Fruit fly (Drosophila melanogaster) whole organism, prepupa: ENCODE data around the gene CG14137.
A peak's percentile ranks its signal among the peaks of the same experiment; 100 is the strongest.

Experiments
- CG10631 ChIP-seq: fragments of 200-800 bp; sonication (Bioruptor generic); optimal IDR thresholded peaks from 2 replicates; lab custom pipeline; 2016; ENCODE audit warnings: missing biosample characterization, missing genetic modification characterization
- CG10669 ChIP-seq: fragments of 200-800 bp; sonication (Bioruptor generic); optimal IDR thresholded peaks from 3 replicates; lab custom pipeline; 2018; ENCODE audit warnings: missing biosample characterization, mild to moderate bottlenecking, missing genetic modification characterization, moderate library complexity
- CG11762 ChIP-seq: fragments of 200-800 bp; sonication (Bioruptor generic); optimal IDR thresholded peaks from 3 replicates; lab custom pipeline; 2016; ENCODE audit warnings: missing biosample characterization, missing genetic modification characterization; ENCODE audit not compliant: insufficient read depth
- CG11902 ChIP-seq: fragments of 200-800 bp; sonication (Bioruptor generic); optimal IDR thresholded peaks from 3 replicates; lab custom pipeline; 2016; ENCODE audit warnings: missing biosample characterization, missing genetic modification characterization
- CG15336 ChIP-seq: fragments of 200-800 bp; sonication (Bioruptor generic); IDR thresholded peaks from 2 replicates; pipeline ENCODE4 v1.3.6; 2022; ENCODE audit warnings: missing biosample characterization, missing genetic modification characterization
- CG1621 ChIP-seq: fragments of 200-800 bp; sonication (Bioruptor generic); optimal IDR thresholded peaks from 3 replicates; lab custom pipeline; 2018; ENCODE audit warnings: missing biosample characterization, mild to moderate bottlenecking, missing genetic modification characterization
- CG16779 ChIP-seq: fragments of 200-800 bp; sonication (Bioruptor generic); optimal IDR thresholded peaks from 3 replicates; lab custom pipeline; 2017; ENCODE audit warnings: missing biosample characterization, mild to moderate bottlenecking, missing genetic modification characterization
- CG3032 ChIP-seq: fragments of 200-800 bp; optimal IDR thresholded peaks from 2 replicates; lab custom pipeline; 2019; ENCODE audit warnings: missing biosample characterization, mild to moderate bottlenecking, missing genetic modification characterization, moderate library complexity
- CG31627 ChIP-seq: fragments of 200-800 bp; sonication (Bioruptor generic); optimal IDR thresholded peaks from 3 replicates; lab custom pipeline; 2016; ENCODE audit warnings: missing biosample characterization, missing genetic modification characterization
- CG34406 ChIP-seq: fragments of 200-800 bp; sonication (Bioruptor generic); optimal IDR thresholded peaks from 3 replicates; lab custom pipeline; 2016; ENCODE audit warnings: missing biosample characterization, missing genetic modification characterization
- CG3919 ChIP-seq: fragments of 200-800 bp; sonication (Bioruptor generic); optimal IDR thresholded peaks from 3 replicates; lab custom pipeline; 2016; ENCODE audit warnings: missing biosample characterization, missing genetic modification characterization
- CG4318 ChIP-seq: fragments of 200-800 bp; sonication (Bioruptor generic); optimal IDR thresholded peaks from 3 replicates; lab custom pipeline; 2017; ENCODE audit warnings: missing biosample characterization, mild to moderate bottlenecking, missing genetic modification characterization
- CG6276 ChIP-seq: fragments of 200-800 bp; sonication (Bioruptor generic); optimal IDR thresholded peaks from 2 replicates; lab custom pipeline; 2017; ENCODE audit warnings: missing biosample characterization, mild to moderate bottlenecking, missing genetic modification characterization
- CG6792 ChIP-seq: fragments of 200-800 bp; sonication (Bioruptor generic); optimal IDR thresholded peaks from 3 replicates; lab custom pipeline; 2016; ENCODE audit warnings: missing biosample characterization, missing genetic modification characterization
- CG6808 ChIP-seq: fragments of 200-800 bp; sonication (Bioruptor generic); optimal IDR thresholded peaks from 3 replicates; lab custom pipeline; 2017; ENCODE audit warnings: missing biosample characterization, missing genetic modification characterization, mild to moderate bottlenecking, moderate library complexity, missing genetic modification reagents
- CG6854 ChIP-seq: fragments of 200-800 bp; sonication (Bioruptor generic); optimal IDR thresholded peaks from 2 replicates; lab custom pipeline; 2017; ENCODE audit warnings: missing biosample characterization, mild to moderate bottlenecking, missing genetic modification characterization
- CG8319 ChIP-seq: fragments of 200-800 bp; sonication (Bioruptor generic); optimal IDR thresholded peaks from 3 replicates; lab custom pipeline; 2016; ENCODE audit warnings: missing biosample characterization, missing genetic modification characterization
- CG8632 ChIP-seq: fragments of 200-800 bp; sonication (Bioruptor generic); optimal IDR thresholded peaks from 3 replicates; lab custom pipeline; 2016; ENCODE audit warnings: missing biosample characterization, missing genetic modification characterization
- CG9139 ChIP-seq: fragments of 200-800 bp; sonication (Bioruptor generic); optimal IDR thresholded peaks from 3 replicates; lab custom pipeline; 2017; ENCODE audit warnings: missing biosample characterization, mild to moderate bottlenecking, missing genetic modification characterization
- Eip78C ChIP-seq: fragments of 200-800 bp; sonication (Bioruptor generic); peaks from one replicate; lab custom pipeline; 2016; ENCODE audit warnings: missing biosample characterization, missing genetic modification characterization
- Eip93F ChIP-seq: fragments of 200-800 bp; sonication (Bioruptor generic); optimal IDR thresholded peaks from 2 replicates; lab custom pipeline; 2016; ENCODE audit warnings: missing biosample characterization, mild to moderate bottlenecking, missing genetic modification characterization
- Ets21C ChIP-seq: fragments of 200-800 bp; sonication (Bioruptor generic); optimal IDR thresholded peaks from 3 replicates; lab custom pipeline; 2016; ENCODE audit warnings: missing biosample characterization, missing genetic modification characterization
- Gug ChIP-seq: fragments of 200-800 bp; sonication (Bioruptor generic); IDR thresholded peaks from 2 replicates; pipeline ENCODE4 v1.3.6; 2022; ENCODE audit warnings: missing biosample characterization, missing genetic modification characterization
- Hr38 ChIP-seq: sonication (Bioruptor generic); optimal IDR thresholded peaks from 2 replicates; lab custom pipeline; 2016; ENCODE audit warnings: missing biosample characterization, missing genetic modification characterization
- Hr4 ChIP-seq: fragments of 200-800 bp; sonication (Bioruptor generic); optimal IDR thresholded peaks from 3 replicates; lab custom pipeline; 2016; ENCODE audit warnings: missing biosample characterization, missing genetic modification characterization
- Lpt ChIP-seq: fragments of 200-800 bp; sonication (Bioruptor generic); optimal IDR thresholded peaks from 3 replicates; lab custom pipeline; 2016; ENCODE audit warnings: missing biosample characterization, missing genetic modification characterization
- Met ChIP-seq: fragments of 200-800 bp; sonication (Bioruptor generic); optimal IDR thresholded peaks from 3 replicates; lab custom pipeline; 2016; ENCODE audit warnings: missing biosample characterization, missing genetic modification characterization
- achi ChIP-seq: fragments of 200-800 bp; sonication (Bioruptor generic); optimal IDR thresholded peaks from 3 replicates; lab custom pipeline; 2016; ENCODE audit warnings: missing biosample characterization, missing genetic modification characterization
- acj6 ChIP-seq: fragments of 200-800 bp; sonication (Bioruptor generic); optimal IDR thresholded peaks from 3 replicates; lab custom pipeline; 2016; ENCODE audit warnings: missing biosample characterization, missing genetic modification characterization
- cyc ChIP-seq: fragments of 200-800 bp; sonication (Bioruptor generic); optimal IDR thresholded peaks from 3 replicates; lab custom pipeline; 2016; ENCODE audit warnings: missing biosample characterization, missing genetic modification characterization
- dsx ChIP-seq: fragments of 200-800 bp; optimal IDR thresholded peaks from 3 replicates; lab custom pipeline; 2019; ENCODE audit warnings: missing biosample characterization, mild to moderate bottlenecking, missing genetic modification characterization, moderate library complexity; ENCODE audit not compliant: poor library complexity, severe bottlenecking
- esn ChIP-seq: fragments of 200-800 bp; sonication (Bioruptor generic); optimal IDR thresholded peaks from 2 replicates; lab custom pipeline; 2016; ENCODE audit warnings: missing biosample characterization, mild to moderate bottlenecking, missing genetic modification characterization, moderate library complexity
- fd85E ChIP-seq: fragments of 200-800 bp; sonication (Bioruptor generic); optimal IDR thresholded peaks from 3 replicates; lab custom pipeline; 2016; ENCODE audit warnings: missing biosample characterization, missing genetic modification characterization
- fkh ChIP-seq: fragments of 200-800 bp; sonication (Bioruptor generic); optimal IDR thresholded peaks from 3 replicates; lab custom pipeline; 2017; ENCODE audit warnings: missing biosample characterization, mild to moderate bottlenecking, missing genetic modification characterization, moderate library complexity
- lz ChIP-seq: fragments of 200-800 bp; sonication (Bioruptor generic); optimal IDR thresholded peaks from 3 replicates; lab custom pipeline; 2016; ENCODE audit warnings: missing biosample characterization, missing genetic modification characterization
- net ChIP-seq: fragments of 200-800 bp; sonication (Bioruptor generic); optimal IDR thresholded peaks from 3 replicates; lab custom pipeline; 2016; ENCODE audit warnings: missing biosample characterization, missing genetic modification characterization
- spab ChIP-seq: fragments of 200-800 bp; sonication (Bioruptor generic); optimal IDR thresholded peaks from 2 replicates; lab custom pipeline; 2017; ENCODE audit warnings: missing biosample characterization, mild to moderate bottlenecking, missing genetic modification characterization, missing genetic modification reagents
- ss ChIP-seq, 2 experiments: fragments of 200-800 bp; sonication (Bioruptor generic); optimal IDR thresholded peaks; 2 replicates in 1 of 2; 3 replicates in 1 of 2; lab custom pipeline; 2017 to 2018; ENCODE audit warnings: mild to moderate bottlenecking in 2 of 2, missing biosample characterization in 2 of 2, missing genetic modification characterization in 2 of 2, moderate library complexity in 1 of 2
- svp ChIP-seq: fragments of 200-800 bp; sonication (Bioruptor generic); peaks from one replicate; lab custom pipeline; 2016; ENCODE audit warnings: missing biosample characterization, missing genetic modification characterization
- topi ChIP-seq: fragments of 200-800 bp; sonication (Bioruptor generic); optimal IDR thresholded peaks from 3 replicates; lab custom pipeline; 2016; ENCODE audit warnings: missing biosample characterization, missing genetic modification characterization
- vri ChIP-seq: fragments of 200-800 bp; sonication (Bioruptor generic); optimal IDR thresholded peaks from 3 replicates; lab custom pipeline; 2016; ENCODE audit warnings: missing biosample characterization, mild to moderate bottlenecking, missing genetic modification characterization

CG14137 gene

DNA sequence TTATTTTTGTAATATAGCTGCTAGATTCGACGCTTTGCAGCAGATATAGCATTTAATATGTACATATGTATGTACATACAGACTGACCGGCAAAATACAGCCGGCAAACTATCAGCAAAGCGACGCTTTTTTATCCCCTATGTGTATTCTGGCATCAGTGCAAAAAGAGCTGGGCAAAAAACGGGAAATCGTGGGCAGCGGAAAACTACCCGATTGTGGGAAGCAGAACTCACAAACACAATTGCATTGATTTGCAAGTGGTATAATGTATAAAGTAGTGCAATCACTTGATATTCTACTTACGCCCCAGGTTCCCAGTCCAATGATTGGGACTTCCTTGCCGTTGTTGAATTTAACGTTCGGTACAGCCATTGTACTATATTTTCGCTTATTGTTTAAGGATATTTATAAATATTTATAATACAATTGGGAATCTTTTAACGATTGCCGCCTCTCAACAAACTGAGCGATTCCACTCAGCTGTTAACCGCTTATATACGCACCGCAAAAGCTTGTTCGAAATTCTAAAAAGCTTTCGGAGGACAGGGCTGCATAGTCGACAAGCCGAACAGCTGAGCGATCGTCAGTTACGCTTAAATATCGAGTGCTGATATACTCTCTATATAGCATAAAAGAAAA is 23.5 kb upstream of the CG14137 start:
- TF ChIP-seq achi (GFP tag; lab: Kevin White, UChicago) (no peak), CG16779 (tag; lab: Kevin White, UChicago) (peak; percentile 4), CG6854 (peak; percentile 48), Eip93F (GFP tag; lab: Kevin White, UChicago) (peak; percentile 64), topi (peak; percentile 12), CG9139 (GFP tag; lab: Kevin White, UChicago) (peak; percentile 18), net (GFP tag; lab: Kevin White, UChicago) (peak; percentile 7), dsx (peak; percentile 35), esn (GFP tag; lab: Kevin White, UChicago) (peak; percentile 25), CG10669 (peak; percentile 5), svp (GFP tag; lab: Kevin White, UChicago) (peak; percentile 50), Eip78C (GFP tag; lab: Kevin White, UChicago) (peak; percentile 66), vri (GFP tag; lab: Kevin White, UChicago) (peak; percentile 3), CG6808 (GFP tag; lab: Kevin White, UChicago) (peak; percentile 17), ss (GFP tag; optimal IDR thresholded peaks at IDR 0.05; lab: Kevin White, UChicago) (peak; percentile 42 to 53), Ets21C (no peak), CG34406 (GFP tag; lab: Kevin White, UChicago) (no peak), Hr38 (GFP tag; lab: Kevin White, UChicago) (no peak)

DNA sequence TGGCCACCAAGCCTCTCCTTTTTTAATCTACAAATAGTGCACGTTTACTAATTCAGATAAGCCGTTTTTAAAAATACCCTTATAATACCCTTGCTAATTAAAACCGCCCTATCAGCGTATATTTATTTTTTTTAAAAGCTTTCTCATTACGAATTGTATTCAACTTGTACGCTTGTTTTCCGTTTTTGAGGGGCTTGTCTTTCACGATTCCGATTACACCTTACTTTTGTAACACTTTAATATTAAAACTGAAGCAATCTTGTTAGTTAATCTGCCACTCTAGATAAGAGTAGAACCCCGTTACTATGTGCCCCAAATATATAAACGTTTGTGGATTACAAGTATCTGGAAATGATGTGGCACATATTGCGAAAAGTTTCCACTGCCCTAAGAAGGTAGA is 22.9 kb upstream of the CG14137 start:
- TF ChIP-seq ss (GFP tag; optimal IDR thresholded peaks at IDR 0.05; lab: Kevin White, UChicago) (no peak), CG6808 (GFP tag; lab: Kevin White, UChicago) (no peak), lz (no peak), fd85E (GFP tag; lab: Kevin White, UChicago) (no peak), CG16779 (tag; lab: Kevin White, UChicago) (no peak)

DNA sequence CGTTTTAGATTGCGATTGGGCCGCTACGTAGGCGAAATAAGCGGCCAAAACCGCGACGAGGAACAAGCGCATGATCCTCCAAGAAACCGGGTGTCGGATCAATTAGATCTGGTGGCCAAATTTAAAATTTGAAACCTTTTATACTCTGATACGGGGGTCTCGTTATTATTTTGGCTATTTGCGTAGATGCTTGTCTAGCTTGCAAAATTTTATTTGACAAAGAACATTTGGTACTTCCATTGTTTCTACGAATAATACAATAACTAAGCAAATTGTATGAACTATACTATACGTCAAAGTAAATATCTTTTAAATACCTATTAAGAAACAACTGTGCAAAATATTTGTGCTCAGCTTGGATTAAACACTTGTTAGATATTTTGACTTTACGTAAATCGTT is 20.1 kb upstream of the CG14137 start, which contains the start of gene Muc68Ca:
TSS of gene Muc68Ca (minus strand) at position 101 of the 400 bp plus-strand sequence.
- TF ChIP-seq CG8319 (GFP tag; lab: Kevin White, UChicago) (no peak), achi (GFP tag; lab: Kevin White, UChicago) (no peak), CG3919 (GFP tag; lab: Kevin White, UChicago) (no peak), acj6 (GFP tag; lab: Kevin White, UChicago) (no peak), esn (GFP tag; lab: Kevin White, UChicago) (no peak)
- TF ChIP-seq, all 60 proteins: peak for 0

DNA sequence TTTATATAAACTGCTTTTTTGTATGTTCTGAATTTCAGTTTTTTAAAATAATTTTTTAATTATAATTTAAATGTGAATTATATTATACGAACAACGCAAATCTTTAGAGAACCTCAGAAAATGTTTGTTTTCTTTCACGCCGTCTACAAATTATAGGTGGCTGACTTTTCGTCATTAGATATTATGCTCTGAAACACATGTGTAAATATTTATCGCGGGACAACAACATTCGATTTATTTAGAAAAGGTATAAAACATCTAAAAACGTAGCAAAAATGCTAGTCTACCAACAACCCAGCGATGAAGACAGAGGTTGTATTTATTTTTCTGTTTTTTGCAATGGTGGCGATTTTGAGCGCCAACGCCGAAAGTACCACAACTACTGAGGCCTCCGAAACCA is 10.0 kb upstream of the CG14137 start, which contains the start of gene CG42832:
TSS of gene CG42832 (plus strand) at position 301 of the 400 bp plus-strand sequence.
- TF ChIP-seq CG8632 (GFP tag; lab: Kevin White, UChicago) = no peak
- no peak for TF ChIP-seq CG15336 (GFP tag; lab: Robert Waterston, UW)
- TF ChIP-seq CG10669 = no peak
- peak; percentile 5 for TF ChIP-seq fkh (GFP tag; lab: Kevin White, UChicago)

DNA sequence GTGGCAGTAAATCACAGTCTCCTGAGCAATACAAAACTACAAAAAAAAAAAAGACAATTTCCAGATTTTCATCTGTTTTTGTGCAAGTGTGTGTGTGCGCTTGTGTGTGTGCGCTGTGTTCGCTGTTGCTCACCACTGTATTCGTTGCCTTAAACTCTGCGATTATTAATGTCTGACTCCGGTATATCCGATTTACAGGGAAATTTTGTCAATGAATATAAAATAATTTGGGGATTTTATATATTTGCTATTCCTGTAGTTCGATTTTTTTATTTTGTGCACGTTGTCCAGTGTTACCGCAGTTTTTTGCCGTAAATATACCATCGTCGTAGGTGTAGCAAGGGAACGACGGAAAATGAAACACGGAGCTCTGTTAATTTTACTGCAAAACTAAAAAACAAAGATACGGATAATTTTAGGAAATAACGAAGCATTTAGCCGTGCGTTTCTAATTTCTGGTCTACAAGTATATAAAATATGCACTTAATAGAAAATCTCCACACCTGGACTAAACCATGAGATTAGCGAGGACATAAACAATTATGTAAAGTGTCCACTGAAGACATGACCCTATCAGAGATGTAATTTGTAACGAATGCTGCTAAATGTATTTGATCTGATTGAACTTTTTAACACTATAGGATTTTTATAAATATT is 9.4 kb upstream of the CG14137 start, which contains the start of gene Duba:
TSS of gene Duba (minus strand) at position 313 of the 657 bp plus-strand sequence.
- TF ChIP-seq Gug = no peak
- no peak for TF ChIP-seq spab
- TF ChIP-seq CG6792 (GFP tag; lab: Kevin White, UChicago) = no peak
- no peak for TF ChIP-seq CG10669
- no peak for TF ChIP-seq CG8632 (GFP tag; lab: Kevin White, UChicago)
- TF ChIP-seq CG31627 (GFP tag; lab: Kevin White, UChicago) = no peak
- TF ChIP-seq CG11762 (GFP tag; lab: Kevin White, UChicago) = no peak
- TF ChIP-seq topi = no peak
- peak; percentile 99 for TF ChIP-seq CG1621 (tag; lab: Kevin White, UChicago)
- no peak for TF ChIP-seq CG6276 (GFP tag; lab: Kevin White, UChicago)
- TF ChIP-seq Lpt = no peak
- no peak for TF ChIP-seq CG10631 (GFP tag; lab: Kevin White, UChicago)
- no peak for TF ChIP-seq cyc (GFP tag; lab: Kevin White, UChicago)
- TF ChIP-seq svp (GFP tag; lab: Kevin White, UChicago) = no peak
- no peak for TF ChIP-seq Hr4 (GFP tag; lab: Kevin White, UChicago)
- TF ChIP-seq Met (GFP tag; lab: Kevin White, UChicago) = no peak
- no peak for TF ChIP-seq CG34406 (GFP tag; lab: Kevin White, UChicago)
- TF ChIP-seq CG4318 (GFP tag; lab: Kevin White, UChicago) = no peak
- no peak for TF ChIP-seq CG3032 (tag; lab: Kevin White, UChicago)
- TF ChIP-seq Eip78C (GFP tag; lab: Kevin White, UChicago) = peak; percentile 71
- no peak for TF ChIP-seq vri (GFP tag; lab: Kevin White, UChicago)
- no peak for TF ChIP-seq CG11902
